Worm (Caenorhabditis elegans) whole organism, L2 larva: ENCODE measurements around the gene ugt-16.
A peak's percentile ranks its signal among the peaks of the same experiment; 100 is the strongest.

ENCODE experiments used
- aly-2 ChIP-seq: fragments of 150-350 bp; optimal IDR thresholded peaks from 2 replicates; lab custom pipeline; 2014; ENCODE audit warnings: missing biosample characterization, missing genetic modification characterization
- egl-27 ChIP-seq: sonication (generic microtip); optimal IDR thresholded peaks from 3 replicates; lab custom pipeline; 2017; ENCODE audit warnings: missing biosample characterization, missing genetic modification reagents, missing genetic modification characterization
- elt-3 ChIP-seq: sonication (generic microtip); optimal IDR thresholded peaks from 2 replicates; lab custom pipeline; 2017; ENCODE audit warnings: missing biosample characterization, missing genetic modification characterization
- lin-39 ChIP-seq: fragments of 150-350 bp; optimal IDR thresholded peaks from 2 replicates; lab custom pipeline; 2014; ENCODE audit warnings: missing biosample characterization, missing genetic modification reagents, missing genetic modification characterization
- lsy-2 ChIP-seq, 2 experiments: fragments of 150-350 bp in 1 of 2; sonication (generic microtip) in 1 of 2; optimal IDR thresholded peaks; 2 replicates each; lab custom pipeline; 2014 to 2017; ENCODE audit warnings: missing biosample characterization in 2 of 2, missing genetic modification characterization in 2 of 2
- mdl-1 ChIP-seq, 2 experiments: fragments of 150-350 bp in 1 of 2; sonication (generic microtip) in 1 of 2; optimal IDR thresholded peaks; 2 replicates each; lab custom pipeline; 2017; ENCODE audit warnings: missing biosample characterization in 2 of 2, missing genetic modification characterization in 2 of 2
- nhr-10 ChIP-seq: sonication (generic microtip); optimal IDR thresholded peaks from 2 replicates; lab custom pipeline; 2017; ENCODE audit warnings: missing biosample characterization, missing genetic modification characterization
- nhr-237 ChIP-seq: fragments of 150-350 bp; optimal IDR thresholded peaks from 2 replicates; lab custom pipeline; 2014; ENCODE audit warnings: missing biosample characterization, missing genetic modification characterization
- nhr-77 ChIP-seq: fragments of 150-350 bp; optimal IDR thresholded peaks from 2 replicates; lab custom pipeline; 2014; ENCODE audit warnings: missing biosample characterization, missing genetic modification characterization
- snpc-4 ChIP-seq: fragments of 150-350 bp; optimal IDR thresholded peaks from 2 replicates; lab custom pipeline; 2014; ENCODE audit warnings: missing biosample characterization, missing genetic modification characterization
- ztf-11 ChIP-seq: sonication (generic microtip); optimal IDR thresholded peaks from 2 replicates; lab custom pipeline; 2017; ENCODE audit warnings: missing biosample characterization, missing genetic modification characterization
- ztf-4 ChIP-seq: fragments of 150-350 bp; optimal IDR thresholded peaks from 2 replicates; lab custom pipeline; 2014; ENCODE audit warnings: missing biosample characterization, missing genetic modification characterization

- TF ChIP-seq lsy-2 (tag; optimal IDR thresholded peaks at IDR 0.05; lab: Kevin White, UChicago) (peak; percentile 71 to 91), mdl-1 (tag; optimal IDR thresholded peaks at IDR 0.05; lab: Kevin White, UChicago) (no peak), snpc-4 (tag; lab: Kevin White, UChicago) (peak; percentile 76), nhr-237 (tag; lab: Kevin White, UChicago) (no peak), ztf-11 (tag; lab: Kevin White, UChicago) (no peak), nhr-77 (no peak), nhr-10 (peak; percentile 2), egl-27 (tag; lab: Kevin White, UChicago) (peak; percentile 59), elt-3 (tag; lab: Kevin White, UChicago) (no peak), aly-2 (tag; lab: Kevin White, UChicago) (no peak), ztf-4 (tag; lab: Kevin White, UChicago) (no peak), lin-39 (tag; lab: Kevin White, UChicago) (no peak)
Measured at ce11 chrV:12869948-12870347, 45.1 kb downstream of the ugt-16 start, which contains the start of gene T07F10.3.
